Fruit fly (Drosophila melanogaster) whole organism, prepupa: ENCODE data around the gene rux.
A peak's percentile ranks its signal among the peaks of the same experiment; 100 is the strongest.

ENCODE experiments used
- Blimp-1 ChIP-seq: fragments of 200-800 bp; sonication (Bioruptor generic); optimal IDR thresholded peaks from 3 replicates; lab custom pipeline; 2017; ENCODE audit warnings: missing biosample characterization, missing genetic modification characterization, mild to moderate bottlenecking, moderate library complexity, missing genetic modification reagents
- CG10631 ChIP-seq: fragments of 200-800 bp; sonication (Bioruptor generic); optimal IDR thresholded peaks from 2 replicates; lab custom pipeline; 2016; ENCODE audit warnings: missing biosample characterization, missing genetic modification characterization
- CG11294 ChIP-seq: fragments of 200-800 bp; sonication (Bioruptor generic); IDR thresholded peaks from 2 replicates; pipeline ENCODE4 v1.3.6; 2022; ENCODE audit warnings: missing biosample characterization, missing genetic modification characterization
- CG11762 ChIP-seq: fragments of 200-800 bp; sonication (Bioruptor generic); optimal IDR thresholded peaks from 3 replicates; lab custom pipeline; 2016; ENCODE audit warnings: missing biosample characterization, missing genetic modification characterization; ENCODE audit not compliant: insufficient read depth
- CG11902 ChIP-seq: fragments of 200-800 bp; sonication (Bioruptor generic); optimal IDR thresholded peaks from 3 replicates; lab custom pipeline; 2016; ENCODE audit warnings: missing biosample characterization, missing genetic modification characterization
- CG1621 ChIP-seq: fragments of 200-800 bp; sonication (Bioruptor generic); optimal IDR thresholded peaks from 3 replicates; lab custom pipeline; 2018; ENCODE audit warnings: missing biosample characterization, mild to moderate bottlenecking, missing genetic modification characterization
- CG31627 ChIP-seq: fragments of 200-800 bp; sonication (Bioruptor generic); optimal IDR thresholded peaks from 3 replicates; lab custom pipeline; 2016; ENCODE audit warnings: missing biosample characterization, missing genetic modification characterization
- CG32006 ChIP-seq: fragments of 200-800 bp; sonication (Bioruptor generic); optimal IDR thresholded peaks from 3 replicates; lab custom pipeline; 2017; ENCODE audit warnings: missing biosample characterization, mild to moderate bottlenecking, missing genetic modification characterization
- CG6163 ChIP-seq: fragments of 200-800 bp; sonication (Bioruptor generic); IDR thresholded peaks from 3 replicates; pipeline ENCODE4 v1.3.6; 2022; ENCODE audit warnings: missing biosample characterization, missing genetic modification characterization
- CG6792 ChIP-seq: fragments of 200-800 bp; sonication (Bioruptor generic); optimal IDR thresholded peaks from 3 replicates; lab custom pipeline; 2016; ENCODE audit warnings: missing biosample characterization, missing genetic modification characterization
- CG6854 ChIP-seq: fragments of 200-800 bp; sonication (Bioruptor generic); optimal IDR thresholded peaks from 2 replicates; lab custom pipeline; 2017; ENCODE audit warnings: missing biosample characterization, mild to moderate bottlenecking, missing genetic modification characterization
- CG7368 ChIP-seq: fragments of 200-800 bp; sonication (Bioruptor generic); optimal IDR thresholded peaks from 3 replicates; lab custom pipeline; 2016; ENCODE audit warnings: missing biosample characterization, missing genetic modification characterization
- CG8119 ChIP-seq: fragments of 200-800 bp; sonication (Bioruptor generic); IDR thresholded peaks from 3 replicates; pipeline ENCODE4 v1.3.6; 2022; ENCODE audit warnings: missing biosample characterization, missing genetic modification characterization
- Eip78C ChIP-seq: fragments of 200-800 bp; sonication (Bioruptor generic); peaks from one replicate; lab custom pipeline; 2016; ENCODE audit warnings: missing biosample characterization, missing genetic modification characterization
- Ets21C ChIP-seq: fragments of 200-800 bp; sonication (Bioruptor generic); optimal IDR thresholded peaks from 3 replicates; lab custom pipeline; 2016; ENCODE audit warnings: missing biosample characterization, missing genetic modification characterization
- Ets96B ChIP-seq: fragments of 200-800 bp; optimal IDR thresholded peaks from 2 replicates; lab custom pipeline; 2019; ENCODE audit warnings: missing biosample characterization, mild to moderate bottlenecking, missing genetic modification characterization, moderate library complexity
- Gug ChIP-seq: fragments of 200-800 bp; sonication (Bioruptor generic); IDR thresholded peaks from 2 replicates; pipeline ENCODE4 v1.3.6; 2022; ENCODE audit warnings: missing biosample characterization, missing genetic modification characterization
- Hr38 ChIP-seq: sonication (Bioruptor generic); optimal IDR thresholded peaks from 2 replicates; lab custom pipeline; 2016; ENCODE audit warnings: missing biosample characterization, missing genetic modification characterization
- Hr4 ChIP-seq: fragments of 200-800 bp; sonication (Bioruptor generic); optimal IDR thresholded peaks from 3 replicates; lab custom pipeline; 2016; ENCODE audit warnings: missing biosample characterization, missing genetic modification characterization
- Lpt ChIP-seq: fragments of 200-800 bp; sonication (Bioruptor generic); optimal IDR thresholded peaks from 3 replicates; lab custom pipeline; 2016; ENCODE audit warnings: missing biosample characterization, missing genetic modification characterization
- Met ChIP-seq: fragments of 200-800 bp; sonication (Bioruptor generic); optimal IDR thresholded peaks from 3 replicates; lab custom pipeline; 2016; ENCODE audit warnings: missing biosample characterization, missing genetic modification characterization
- OdsH ChIP-seq: fragments of 200-800 bp; sonication (Bioruptor generic); optimal IDR thresholded peaks from 3 replicates; lab custom pipeline; 2016; ENCODE audit warnings: missing biosample characterization, missing genetic modification characterization
- Sox15 ChIP-seq: fragments of 200-800 bp; sonication (Bioruptor generic); optimal IDR thresholded peaks from 3 replicates; lab custom pipeline; 2016; ENCODE audit warnings: missing biosample characterization, missing genetic modification characterization
- acj6 ChIP-seq: fragments of 200-800 bp; sonication (Bioruptor generic); optimal IDR thresholded peaks from 3 replicates; lab custom pipeline; 2016; ENCODE audit warnings: missing biosample characterization, missing genetic modification characterization
- dsx ChIP-seq: fragments of 200-800 bp; optimal IDR thresholded peaks from 3 replicates; lab custom pipeline; 2019; ENCODE audit warnings: missing biosample characterization, mild to moderate bottlenecking, missing genetic modification characterization, moderate library complexity; ENCODE audit not compliant: poor library complexity, severe bottlenecking
- esn ChIP-seq: fragments of 200-800 bp; sonication (Bioruptor generic); optimal IDR thresholded peaks from 2 replicates; lab custom pipeline; 2016; ENCODE audit warnings: missing biosample characterization, mild to moderate bottlenecking, missing genetic modification characterization, moderate library complexity
- fkh ChIP-seq: fragments of 200-800 bp; sonication (Bioruptor generic); optimal IDR thresholded peaks from 3 replicates; lab custom pipeline; 2017; ENCODE audit warnings: missing biosample characterization, mild to moderate bottlenecking, missing genetic modification characterization, moderate library complexity
- net ChIP-seq: fragments of 200-800 bp; sonication (Bioruptor generic); optimal IDR thresholded peaks from 3 replicates; lab custom pipeline; 2016; ENCODE audit warnings: missing biosample characterization, missing genetic modification characterization
- pdm3 ChIP-seq: fragments of 200-800 bp; sonication (Bioruptor generic); optimal IDR thresholded peaks from 3 replicates; lab custom pipeline; 2016; ENCODE audit warnings: missing biosample characterization, missing genetic modification characterization
- ss ChIP-seq, 2 experiments: fragments of 200-800 bp; sonication (Bioruptor generic); optimal IDR thresholded peaks; 2 replicates in 1 of 2; 3 replicates in 1 of 2; lab custom pipeline; 2017 to 2018; ENCODE audit warnings: mild to moderate bottlenecking in 2 of 2, missing biosample characterization in 2 of 2, missing genetic modification characterization in 2 of 2, moderate library complexity in 1 of 2
- svp ChIP-seq: fragments of 200-800 bp; sonication (Bioruptor generic); peaks from one replicate; lab custom pipeline; 2016; ENCODE audit warnings: missing biosample characterization, missing genetic modification characterization

Gene rux

DNA sequence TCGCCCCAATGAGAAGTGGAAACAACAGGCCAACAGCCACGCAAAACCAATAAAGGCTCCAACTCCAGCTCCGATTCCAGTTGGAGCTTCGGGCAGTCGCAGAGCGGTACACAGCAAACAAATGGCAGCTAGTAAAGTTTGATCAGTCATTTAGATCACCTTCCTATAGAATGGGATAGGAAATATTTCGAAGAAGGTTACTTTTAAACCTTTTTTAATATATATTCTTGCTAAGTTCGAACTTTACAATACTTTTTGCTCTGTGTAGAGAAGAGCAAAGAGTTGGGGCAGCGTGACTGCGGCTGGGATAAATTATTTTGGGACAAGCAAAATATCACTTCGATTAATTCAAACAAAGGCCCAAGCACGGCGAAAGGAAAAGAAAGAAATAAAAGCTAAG, 17.3 kb downstream of the rux start (continued):
- TF ChIP-seq CG6792 (peak; percentile 79), OdsH (GFP tag; lab: Kevin White, UChicago) (peak; percentile 76), CG11902 (GFP tag; lab: Kevin White, UChicago) (peak; percentile 67), CG11294 (GFP tag; lab: Robert Waterston, UW) (no peak), CG11762 (GFP tag; lab: Kevin White, UChicago) (peak; percentile 23), net (GFP tag; lab: Kevin White, UChicago) (peak; percentile 71), Gug (GFP tag; lab: Robert Waterston, UW) (no peak), Hr38 (GFP tag; lab: Kevin White, UChicago) (no peak), CG8119 (peak; percentile 71), esn (GFP tag; lab: Kevin White, UChicago) (peak; percentile 88), Hr4 (GFP tag; lab: Kevin White, UChicago) (peak; percentile 49), CG1621 (tag; lab: Kevin White, UChicago) (peak; percentile 73), Ets21C (GFP tag; lab: Kevin White, UChicago) (peak; percentile 68), svp (GFP tag; lab: Kevin White, UChicago) (peak; percentile 94)

DNA sequence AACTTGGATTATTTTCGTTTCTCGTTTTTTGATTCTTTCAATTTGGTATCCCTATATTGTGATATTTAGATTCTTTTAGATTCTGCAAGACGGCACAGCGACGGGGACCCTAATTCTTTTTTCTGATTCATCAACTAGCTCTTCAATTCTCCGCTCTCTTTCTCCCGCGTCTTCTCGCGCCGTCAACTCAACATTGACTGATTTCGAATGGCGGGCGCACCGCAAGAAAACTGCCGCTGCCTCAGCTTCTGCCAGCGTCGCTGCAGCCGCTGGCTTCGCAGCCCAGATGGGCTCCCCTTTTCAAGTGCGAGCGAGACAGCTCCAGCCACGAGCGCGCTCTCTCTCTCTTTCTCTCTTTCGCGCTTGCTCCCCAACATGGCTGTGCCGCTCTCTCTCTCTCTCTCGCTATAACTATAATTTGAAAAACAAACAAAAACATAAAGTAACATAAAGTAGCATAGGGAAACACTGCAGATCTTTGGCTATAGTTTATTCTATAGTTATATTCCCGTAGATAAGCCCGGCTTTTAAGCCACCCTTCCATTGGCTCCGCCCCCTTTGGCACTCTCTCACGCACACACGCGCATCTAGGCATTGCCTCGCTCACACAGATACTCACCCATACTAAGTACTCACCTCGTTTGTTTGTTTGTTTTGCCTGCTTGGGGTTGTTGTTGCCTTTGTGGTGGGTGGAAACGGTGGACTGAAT, 24.5 kb downstream of the rux start, which contains the start of gene mab-21:
TSS of gene mab-21 (minus strand) at position 206 of the 709 bp plus-strand sequence.
- TF ChIP-seq Eip78C (GFP tag; lab: Kevin White, UChicago), result peak; percentile 46
- no peak for TF ChIP-seq CG32006 (GFP tag; lab: Kevin White, UChicago)
- no peak for TF ChIP-seq Sox15 (GFP tag; lab: Kevin White, UChicago)
- TF ChIP-seq Blimp-1 (GFP tag; lab: Kevin White, UChicago), result no peak
- peak; percentile 76 for TF ChIP-seq fkh (GFP tag; lab: Kevin White, UChicago)
- no peak for TF ChIP-seq Met
- peak; percentile 55; the same call in 2 of the 3 replicates for TF ChIP-seq CG6163 (GFP tag; lab: Robert Waterston, UW)
- TF ChIP-seq CG11902 (GFP tag; lab: Kevin White, UChicago), result no peak
- TF ChIP-seq ss (GFP tag; optimal IDR thresholded peaks at IDR 0.05; lab: Kevin White, UChicago), result peak; percentile 18 to 40
- TF ChIP-seq Lpt, result no peak
- no peak for TF ChIP-seq acj6

DNA sequence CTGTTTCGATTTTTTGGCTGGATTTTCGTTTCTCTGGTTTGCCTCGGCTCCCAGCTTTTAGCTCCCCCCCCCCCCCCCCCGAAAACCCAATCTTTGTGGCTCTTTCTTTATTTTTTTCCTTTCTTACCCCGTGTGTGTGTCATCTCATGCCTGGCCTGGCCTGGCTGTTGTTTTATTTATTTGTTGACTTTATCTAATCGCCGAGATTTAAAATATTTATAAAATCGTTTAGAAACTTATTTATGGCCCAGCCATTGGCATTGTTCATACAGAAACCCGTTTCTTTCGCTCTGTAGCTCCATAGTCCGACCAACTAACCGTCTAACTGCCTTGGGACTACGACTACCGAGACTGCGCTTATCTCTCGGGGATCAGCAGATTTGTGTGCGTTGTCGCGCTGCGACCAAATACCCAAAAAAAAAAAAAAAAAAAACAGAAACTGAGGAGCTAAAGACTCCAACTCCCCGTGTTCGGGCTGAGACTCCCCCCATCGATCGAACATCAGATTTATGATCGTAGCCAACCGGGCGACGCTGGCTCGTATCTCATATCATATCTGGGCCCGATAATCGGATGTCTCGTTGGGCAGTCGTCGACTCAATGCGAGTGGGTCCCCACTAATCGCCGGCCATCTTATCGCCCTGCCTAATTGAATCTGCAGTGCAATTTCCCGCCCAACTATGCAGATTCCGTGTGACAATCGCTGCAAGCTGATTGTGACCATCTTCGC, 26.9 kb downstream of the rux start:
- no peak for TF ChIP-seq CG31627 (GFP tag; lab: Kevin White, UChicago)

DNA sequence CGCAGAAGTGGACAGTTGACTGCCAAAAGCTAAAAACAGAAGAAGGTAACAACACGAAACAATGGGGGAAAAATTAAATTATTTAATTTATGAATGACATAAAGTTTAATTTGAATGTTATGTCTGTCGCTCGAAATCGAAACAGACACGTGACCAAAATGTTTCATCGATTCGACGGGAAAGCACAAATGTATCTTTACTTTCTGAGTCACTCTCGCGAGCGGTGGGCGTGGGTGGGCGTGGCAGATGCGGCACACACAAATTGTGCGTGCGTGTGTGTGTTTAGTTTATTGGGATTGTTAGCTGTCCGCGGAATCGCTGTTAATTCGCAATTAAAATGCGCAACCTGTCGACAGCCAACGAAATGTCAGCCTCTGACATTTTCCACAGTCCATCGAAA, 30.1 kb downstream of the rux start:
- TF ChIP-seq CG6163 (GFP tag; lab: Robert Waterston, UW), result no peak
- TF ChIP-seq CG6854, result no peak
- TF ChIP-seq pdm3 (GFP tag; lab: Kevin White, UChicago), result no peak
- no peak for TF ChIP-seq Gug (GFP tag; lab: Robert Waterston, UW)
- no peak for TF ChIP-seq dsx (GFP tag; lab: Kevin White, UChicago)
- TF ChIP-seq acj6, result no peak
- TF ChIP-seq Hr38 (GFP tag; lab: Kevin White, UChicago), result no peak
- no peak for TF ChIP-seq Ets96B (tag; lab: Kevin White, UChicago)
- no peak for TF ChIP-seq CG31627 (GFP tag; lab: Kevin White, UChicago)
- no peak for TF ChIP-seq fkh (GFP tag; lab: Kevin White, UChicago)
- no peak for TF ChIP-seq CG11762 (GFP tag; lab: Kevin White, UChicago)
- no peak for TF ChIP-seq CG7368
- no peak for TF ChIP-seq CG10631 (GFP tag; lab: Kevin White, UChicago)
- no peak for TF ChIP-seq Blimp-1 (GFP tag; lab: Kevin White, UChicago)
- no peak for TF ChIP-seq svp (GFP tag; lab: Kevin White, UChicago)
- no peak for TF ChIP-seq CG11294 (GFP tag; lab: Robert Waterston, UW)
